Worm (Caenorhabditis elegans) whole organism, L1 larva: ENCODE data around the gene lin-14.

Experiments
- egl-27 ChIP-seq, 2 experiments: fragments of 150-350 bp in 1 of 2; sonication (generic microtip); optimal IDR thresholded peaks; 3 replicates each; lab custom pipeline; 2017 to 2018; ENCODE audit warnings: missing biosample characterization in 2 of 2, missing genetic modification characterization in 2 of 2, missing genetic modification reagents in 2 of 2
- hlh-4 ChIP-seq: sonication (generic microtip); optimal IDR thresholded peaks from 2 replicates; lab custom pipeline; 2016; ENCODE audit warnings: mild to moderate bottlenecking, missing genetic modification characterization, missing compliant biosample characterization
- lin-13 ChIP-seq: fragments of 150-350 bp; optimal IDR thresholded peaks from 2 replicates; lab custom pipeline; 2014; ENCODE audit warnings: missing biosample characterization, missing genetic modification reagents, missing genetic modification characterization
- lin-15B ChIP-seq: fragments of 150-350 bp; sonication (generic microtip); optimal IDR thresholded peaks from 3 replicates; lab custom pipeline; 2014; ENCODE audit warnings: missing biosample characterization, missing genetic modification characterization
- nhr-11 ChIP-seq: fragments of 150-350 bp; optimal IDR thresholded peaks from 2 replicates; lab custom pipeline; 2014; ENCODE audit warnings: missing biosample characterization, missing genetic modification characterization
- nhr-12 ChIP-seq: sonication (generic microtip); optimal IDR thresholded peaks from 2 replicates; lab custom pipeline; 2017; ENCODE audit warnings: missing biosample characterization, missing genetic modification characterization
- nhr-28 ChIP-seq: fragments of 150-350 bp; optimal IDR thresholded peaks from 2 replicates; lab custom pipeline; 2014; ENCODE audit warnings: missing biosample characterization, missing genetic modification characterization
- nhr-77 ChIP-seq: fragments of 150-350 bp; optimal IDR thresholded peaks from 2 replicates; lab custom pipeline; 2014; ENCODE audit warnings: missing biosample characterization, missing genetic modification characterization
- pag-3 ChIP-seq: sonication (generic microtip); optimal IDR thresholded peaks from 2 replicates; lab custom pipeline; 2017; ENCODE audit warnings: missing genetic modification characterization, mild to moderate bottlenecking, missing compliant biosample characterization, antibody characterized with exemption, borderline replicate concordance; ENCODE audit not compliant: insufficient read depth
- unc-62 ChIP-seq: fragments of 150-350 bp; optimal IDR thresholded peaks from 2 replicates; lab custom pipeline; 2014; ENCODE audit warnings: missing biosample characterization, missing genetic modification reagents, missing genetic modification characterization

DNA sequence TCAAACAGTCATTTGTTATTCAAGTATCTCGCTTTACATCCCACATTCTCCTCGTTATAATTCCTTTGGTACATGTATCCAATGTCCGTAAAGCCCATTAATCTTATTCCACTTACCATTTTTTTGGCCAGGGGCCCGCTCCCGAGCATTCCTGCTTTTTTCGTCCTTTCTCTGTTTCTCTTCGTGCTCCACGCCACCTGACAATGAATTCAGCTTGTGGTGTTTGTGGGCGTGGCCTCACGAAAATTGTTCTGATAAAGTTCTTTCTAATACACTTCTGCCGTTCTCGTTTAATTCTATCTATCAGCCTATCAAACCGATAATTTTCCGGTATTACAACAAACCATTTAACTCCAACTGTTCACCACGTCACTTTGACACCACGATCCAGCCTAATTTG lies 14.7 kb downstream of the lin-14 start:
- TF ChIP-seq nhr-77 (tag; lab: Kevin White, UChicago), result no peak
- no peak for TF ChIP-seq egl-27 (tag; optimal IDR thresholded peaks at IDR 0.05; lab: Kevin White, UChicago)
- no peak for TF ChIP-seq hlh-4 (tag; lab: Kevin White, UChicago)
- no peak for TF ChIP-seq lin-13 (GFP tag; lab: Kevin White, UChicago)
- TF ChIP-seq nhr-12, result no peak
- TF ChIP-seq pag-3 (tag; lab: Kevin White, UChicago), result no peak
- TF ChIP-seq nhr-28, result no peak
- no peak for TF ChIP-seq lin-15B (tag; lab: Kevin White, UChicago)
- TF ChIP-seq unc-62 (GFP tag; lab: Kevin White, UChicago), result no peak
- TF ChIP-seq nhr-11 (tag; lab: Kevin White, UChicago), result no peak
